Worm (Caenorhabditis elegans) whole organism, early embryonic: ENCODE results near the gene col-78.

Experiments
- B0310.2 ChIP-seq: sonication (generic microtip); optimal IDR thresholded peaks from 2 replicates; lab custom pipeline; 2016; ENCODE audit warnings: mild to moderate bottlenecking, missing genetic modification characterization, missing compliant biosample characterization
- F13C5.2 ChIP-seq: sonication (generic microtip); optimal IDR thresholded peaks from 2 replicates; lab custom pipeline; 2017; ENCODE audit warnings: mild to moderate bottlenecking, missing genetic modification characterization, inconsistent platforms, missing compliant biosample characterization
- aly-1 ChIP-seq: sonication (generic microtip); optimal IDR thresholded peaks from 2 replicates; lab custom pipeline; 2016; ENCODE audit warnings: missing genetic modification characterization, missing compliant biosample characterization
- ama-1 ChIP-seq: fragments of 150-350 bp; optimal IDR thresholded peaks from 2 replicates; lab custom pipeline; 2014
- ceh-13 ChIP-seq: fragments of 200-800 bp; sonication (Bioruptor generic); optimal IDR thresholded peaks from 2 replicates; lab custom pipeline; 2018; ENCODE audit warnings: mild to moderate bottlenecking, missing genetic modification characterization, missing compliant biosample characterization
- ceh-36 ChIP-seq: sonication (generic microtip); optimal IDR thresholded peaks from 2 replicates; lab custom pipeline; 2016; ENCODE audit warnings: missing genetic modification characterization, inconsistent platforms, missing compliant biosample characterization
- ets-7 ChIP-seq: sonication (generic microtip); optimal IDR thresholded peaks from 2 replicates; lab custom pipeline; 2016; ENCODE audit warnings: missing genotype, missing genetic modification characterization, missing compliant biosample characterization
- flt-1 ChIP-seq: fragments of 200-800 bp; sonication (Bioruptor generic); IDR thresholded peaks from 2 replicates; pipeline ENCODE4 v1.3.6; 2022; ENCODE audit warnings: missing genetic modification characterization, missing compliant biosample characterization
- hmbx-1 ChIP-seq: sonication (generic microtip); optimal IDR thresholded peaks from 2 replicates; lab custom pipeline; 2016; ENCODE audit warnings: mild to moderate bottlenecking, missing genetic modification characterization, missing compliant biosample characterization
- hmg-4 ChIP-seq: fragments of 200-800 bp; sonication (Bioruptor generic); optimal IDR thresholded peaks from 2 replicates; lab custom pipeline; 2018; ENCODE audit warnings: mild to moderate bottlenecking, missing genetic modification characterization, missing compliant biosample characterization
- hnd-1 ChIP-seq: sonication (generic microtip); optimal IDR thresholded peaks from 2 replicates; lab custom pipeline; 2016; ENCODE audit warnings: missing genetic modification characterization, missing compliant biosample characterization
- pes-1 ChIP-seq: fragments of 200-800 bp; sonication (Bioruptor generic); IDR thresholded peaks from 2 replicates; pipeline ENCODE4 v1.3.6; 2022; ENCODE audit warnings: missing genetic modification reagents, missing genetic modification characterization, missing compliant biosample characterization
- scrt-1 ChIP-seq: fragments of 200-800 bp; sonication (Bioruptor generic); IDR thresholded peaks from 2 replicates; pipeline ENCODE4 v1.3.6; 2022; ENCODE audit warnings: missing genetic modification characterization, missing compliant biosample characterization
- sea-1 ChIP-seq: fragments of 200-800 bp; sonication (Bioruptor generic); conservative IDR thresholded peaks from 2 replicates; pipeline ENCODE4 v1.3.6; 2022; ENCODE audit warnings: missing genetic modification characterization, missing compliant biosample characterization
- tbx-11 ChIP-seq: fragments of 200-800 bp; sonication (Bioruptor generic); IDR thresholded peaks from 2 replicates; pipeline ENCODE4 v1.3.6; 2022; ENCODE audit warnings: missing genetic modification characterization, missing compliant biosample characterization
- tbx-37 ChIP-seq: fragments of 200-800 bp; sonication (Bioruptor generic); conservative IDR thresholded peaks from 2 replicates; pipeline ENCODE4 v1.3.6; 2022; ENCODE audit warnings: missing genetic modification reagents, missing genetic modification characterization, missing compliant biosample characterization
- tra-4 ChIP-seq: sonication (generic microtip); optimal IDR thresholded peaks from 2 replicates; lab custom pipeline; 2017; ENCODE audit warnings: missing genetic modification characterization, missing compliant biosample characterization

The col-78 gene

DNA sequence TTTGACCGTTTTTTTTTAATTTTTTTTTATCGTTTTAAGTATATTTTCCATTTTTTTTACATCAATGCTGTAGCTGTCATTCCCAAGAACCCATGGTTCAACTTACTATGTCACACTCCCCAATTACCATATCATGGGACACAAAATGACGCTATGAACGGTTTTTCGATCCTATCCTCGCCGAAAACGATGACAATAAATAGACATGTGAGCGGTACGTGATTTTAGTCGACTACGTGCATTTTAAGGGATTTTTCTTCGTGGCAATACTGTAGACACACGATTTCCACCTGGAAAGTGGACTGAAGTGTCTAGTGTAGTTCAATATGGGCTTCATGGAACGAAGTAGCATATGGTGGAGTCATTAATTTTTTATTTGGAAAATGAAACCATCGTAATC, 3.9 kb downstream of the col-78 start:
- TF ChIP-seq B0310.2 (tag; lab: Kevin White, UChicago), result no peak
- TF ChIP-seq F13C5.2, result no peak
- TF ChIP-seq ceh-13 (GFP tag; lab: Kevin White, UChicago), result no peak
- no peak for TF ChIP-seq ceh-36 (tag; lab: Kevin White, UChicago)
- no peak for TF ChIP-seq pes-1 (GFP tag; lab: Robert Waterston, UW)
- TF ChIP-seq hmg-4, result no peak
- TF ChIP-seq hmbx-1 (tag; lab: Kevin White, UChicago), result no peak
- no peak for TF ChIP-seq hnd-1
- no peak for TF ChIP-seq ama-1 (lab: Kevin White, UChicago)
- TF ChIP-seq ets-7 (tag; lab: Kevin White, UChicago), result no peak
- TF ChIP-seq sea-1 (GFP tag; lab: Robert Waterston, UW), result no peak
- no peak for TF ChIP-seq aly-1 (tag; lab: Kevin White, UChicago)
- no peak for TF ChIP-seq scrt-1 (GFP tag; lab: Robert Waterston, UW)
- TF ChIP-seq tbx-37 (GFP tag; lab: Robert Waterston, UW), result no peak
- TF ChIP-seq flt-1, result no peak

ce11 chrII:9157125-9157524, 4.8 kb downstream of the col-78 start:
- no peak for TF ChIP-seq hmbx-1 (tag; lab: Kevin White, UChicago)
- no peak for TF ChIP-seq ets-7 (tag; lab: Kevin White, UChicago)
- TF ChIP-seq tra-4, result no peak
- no peak for TF ChIP-seq hnd-1
- TF ChIP-seq scrt-1 (GFP tag; lab: Robert Waterston, UW), result no peak
- TF ChIP-seq ceh-13 (GFP tag; lab: Kevin White, UChicago), result no peak
- TF ChIP-seq sea-1 (GFP tag; lab: Robert Waterston, UW), result no peak
- TF ChIP-seq F13C5.2, result no peak
- TF ChIP-seq ceh-36 (tag; lab: Kevin White, UChicago), result no peak
- no peak for TF ChIP-seq pes-1 (GFP tag; lab: Robert Waterston, UW)
- no peak for TF ChIP-seq ama-1 (lab: Kevin White, UChicago)
- TF ChIP-seq aly-1 (tag; lab: Kevin White, UChicago), result no peak
- no peak for TF ChIP-seq flt-1
- TF ChIP-seq tbx-37 (GFP tag; lab: Robert Waterston, UW), result no peak
- TF ChIP-seq B0310.2 (tag; lab: Kevin White, UChicago), result no peak

ce11 chrII:9158029-9158428, 5.7 kb downstream of the col-78 start, which contains the start of gene oac-54:
Gene oac-54, plus strand, starts transcription at chrII:9158111.
- TF ChIP-seq aly-1 (tag; lab: Kevin White, UChicago) (no peak), hnd-1 (no peak)

- TF ChIP-seq flt-1, result no peak
Measured at ce11 chrII:9160197-9160806, 8.0 kb downstream of the col-78 start.

DNA sequence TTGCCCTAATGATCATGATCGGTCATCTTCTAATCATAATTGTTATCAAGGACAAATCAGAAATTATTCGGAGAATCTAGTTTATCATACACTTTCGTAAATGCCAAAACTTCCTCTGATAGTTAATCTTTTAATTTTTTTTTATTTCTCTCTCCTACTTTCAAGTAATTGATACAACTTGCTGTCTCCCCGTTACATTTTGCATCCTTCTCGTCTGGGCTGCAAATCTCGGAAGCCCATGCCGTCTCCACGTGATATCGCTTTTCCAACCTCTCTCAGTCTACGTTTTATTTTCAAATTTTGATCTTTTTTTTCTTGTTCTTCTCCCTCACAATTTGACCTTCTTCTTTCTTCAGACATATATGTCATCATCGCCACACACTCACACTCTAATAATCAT, 8.7 kb downstream of the col-78 start, which contains the start of gene rhy-1:
TSS of gene rhy-1 (plus strand) at position 357 of the 400 bp plus-strand sequence.
- TF ChIP-seq pes-1 (GFP tag; lab: Robert Waterston, UW) (no peak), aly-1 (tag; lab: Kevin White, UChicago) (no peak)

ce11 chrII:9163348-9163747, 11.0 kb downstream of the col-78 start:
- TF ChIP-seq ceh-13 (GFP tag; lab: Kevin White, UChicago) (no peak), ama-1 (lab: Kevin White, UChicago) (peak; percentile 26), scrt-1 (GFP tag; lab: Robert Waterston, UW) (no peak), tra-4 (no peak), hmg-4 (no peak), hmbx-1 (tag; lab: Kevin White, UChicago) (no peak), sea-1 (GFP tag; lab: Robert Waterston, UW) (no peak), tbx-11 (GFP tag; lab: Robert Waterston, UW) (no peak)

- TF ChIP-seq ets-7 (tag; lab: Kevin White, UChicago), result no peak
- TF ChIP-seq tra-4, result no peak
- no peak for TF ChIP-seq sea-1 (GFP tag; lab: Robert Waterston, UW)
- no peak for TF ChIP-seq flt-1
- TF ChIP-seq ceh-13 (GFP tag; lab: Kevin White, UChicago), result no peak
- TF ChIP-seq B0310.2 (tag; lab: Kevin White, UChicago), result no peak
- TF ChIP-seq ama-1 (lab: Kevin White, UChicago), result no peak
- TF ChIP-seq tbx-11 (GFP tag; lab: Robert Waterston, UW), result no peak
- TF ChIP-seq F13C5.2, result no peak
- no peak for TF ChIP-seq hnd-1
- no peak for TF ChIP-seq tbx-37 (GFP tag; lab: Robert Waterston, UW)
- no peak for TF ChIP-seq hmg-4
- no peak for TF ChIP-seq scrt-1 (GFP tag; lab: Robert Waterston, UW)
- TF ChIP-seq pes-1 (GFP tag; lab: Robert Waterston, UW), result no peak
Measured at ce11 chrII:9165762-9166460, 13.6 kb downstream of the col-78 start, which contains the start of gene W07A12.8. Gene W07A12.8, minus strand, starts transcription at chrII:9165812.

ce11 chrII:9167730-9168129, 15.4 kb downstream of the col-78 start, which contains the start of gene T23G7.3:
Gene T23G7.3, minus strand, starts transcription at chrII:9167830.
- TF ChIP-seq F13C5.2 (no peak), ceh-13 (GFP tag; lab: Kevin White, UChicago) (no peak), hmg-4 (no peak), hnd-1 (no peak), ceh-36 (tag; lab: Kevin White, UChicago) (no peak), tra-4 (no peak), hmbx-1 (tag; lab: Kevin White, UChicago) (no peak), tbx-11 (GFP tag; lab: Robert Waterston, UW) (no peak), tbx-37 (GFP tag; lab: Robert Waterston, UW) (no peak), aly-1 (tag; lab: Kevin White, UChicago) (no peak), scrt-1 (GFP tag; lab: Robert Waterston, UW) (no peak), ama-1 (lab: Kevin White, UChicago) (no peak)
